1 fruit fly cellular context compared by ENCODE assay signal in genomic region chrX:1276757-1277527, dm6.
TF ChIP-seq lines count a peak whose summit lies in the region.

No protein-coding gene starts in this region.

TF ChIP-seq in whole organism, embryonic, 481 proteins besides CTCF, POLR2A, EP300 and RAD21 (continued from another document and continues in another):
- TF ChIP-seq Dad (GFP tag; optimal IDR thresholded peaks at IDR 0.05; lab: Kevin White, UChicago) (peak; percentile 83), CG9817 (tag; optimal IDR thresholded peaks at IDR 0.05; lab: Kevin White, UChicago) (peak; percentile 84), Sry-δ (GFP tag; optimal IDR thresholded peaks at IDR 0.05; lab: Kevin White, UChicago) (peak; percentile 54), schlank (tag; optimal IDR thresholded peaks at IDR 0.05; lab: Kevin White, UChicago) (peak; percentile 91), Hmx (GFP tag; optimal IDR thresholded peaks at IDR 0.05; lab: Kevin White, UChicago) (peak; percentile 72), otp (GFP tag; IDR thresholded peaks at IDR 0.05; lab: Robert Waterston, UW) (peak; percentile 94), CG8478 (optimal IDR thresholded peaks at IDR 0.05; lab: Kevin White, UChicago) (no peak), NFAT (GFP tag; IDR thresholded peaks at IDR 0.05; lab: Robert Waterston, UW) (peak; percentile 85), TFAM (GFP tag; optimal IDR thresholded peaks at IDR 0.05; lab: Kevin White, UChicago) (peak; percentile 35), Atf3 (GFP tag; optimal IDR thresholded peaks at IDR 0.05; lab: Kevin White, UChicago) (peak; percentile 95), CG4730 (GFP tag; IDR thresholded peaks at IDR 0.05; lab: Robert Waterston, UW) (peak; percentile 87), Hand (GFP tag; optimal IDR thresholded peaks at IDR 0.05; lab: Kevin White, UChicago) (peak; percentile 86), ranshi (GFP tag; IDR thresholded peaks at IDR 0.05; lab: Robert Waterston, UW) (peak; percentile 92), emc (GFP tag; optimal IDR thresholded peaks at IDR 0.05; lab: Kevin White, UChicago) (peak; percentile 81), CG4617 (GFP tag; optimal IDR thresholded peaks at IDR 0.05; lab: Kevin White, UChicago; ENCODE audit: borderline replicate concordance) (peak; percentile 77), CG11093 (GFP tag; IDR thresholded peaks at IDR 0.05; lab: Robert Waterston, UW) (peak; percentile 88), CG15073 (GFP tag; optimal IDR thresholded peaks at IDR 0.05; lab: Kevin White, UChicago) (peak; percentile 54), Sox102F (GFP tag; optimal IDR thresholded peaks at IDR 0.05; lab: Kevin White, UChicago) (peak; percentile 92), Rx (GFP tag; IDR thresholded peaks at IDR 0.05; lab: Robert Waterston, UW) (peak; percentile 89), CG16815 (GFP tag; optimal IDR thresholded peaks at IDR 0.05; lab: Kevin White, UChicago) (peak; percentile 85), HLH3B (GFP tag; IDR thresholded peaks at IDR 0.05; lab: Robert Waterston, UW) (peak; percentile 89), jigr1 (GFP tag; IDR thresholded peaks at IDR 0.05; lab: Robert Waterston, UW) (peak; percentile 70; the same call in 1 of the 3 replicates), CG14667 (GFP tag; IDR thresholded peaks at IDR 0.05; lab: Robert Waterston, UW) (peak; percentile 83), lab (GFP tag; optimal IDR thresholded peaks at IDR 0.05; lab: Kevin White, UChicago) (peak; percentile 97), dati (GFP tag; IDR thresholded peaks at IDR 0.05; lab: Robert Waterston, UW) (peak; percentile 86), CG18764 (GFP tag; optimal IDR thresholded peaks at IDR 0.05; lab: Kevin White, UChicago) (peak; percentile 78), Hr3 (GFP tag; optimal IDR thresholded peaks at IDR 0.05; lab: Kevin White, UChicago) (peak; percentile 83), CG2120 (GFP tag; optimal IDR thresholded peaks at IDR 0.05; lab: Kevin White, UChicago) (peak; percentile 94), Nf-YA (GFP tag; IDR thresholded peaks at IDR 0.05; lab: Robert Waterston, UW) (peak; percentile 74), ATbp (GFP tag; optimal IDR thresholded peaks at IDR 0.05; lab: Kevin White, UChicago) (peak; percentile 94), CG6254 (GFP tag; optimal IDR thresholded peaks at IDR 0.05; lab: Kevin White, UChicago) (peak; percentile 75), Sry-β (GFP tag; optimal IDR thresholded peaks at IDR 0.05; lab: Kevin White, UChicago) (no peak), CG9437 (GFP tag; optimal IDR thresholded peaks at IDR 0.05; lab: Kevin White, UChicago) (peak; percentile 76), CG10431 (GFP tag; optimal IDR thresholded peaks at IDR 0.05; lab: Kevin White, UChicago) (no peak), Atf-2 (GFP tag; optimal IDR thresholded peaks at IDR 0.05; lab: Kevin White, UChicago) (peak; percentile 71), sens (GFP tag; lab: Kevin White, UChicago) (peak; percentile 97), wor (GFP tag; IDR thresholded peaks at IDR 0.05; lab: Robert Waterston, UW) (peak; percentile 78), tin (GFP tag; optimal IDR thresholded peaks at IDR 0.05; lab: Kevin White, UChicago) (peak; percentile 83), Dfd (GFP tag; optimal IDR thresholded peaks at IDR 0.05; lab: Kevin White, UChicago) (no peak), CG4424 (GFP tag; optimal IDR thresholded peaks at IDR 0.05; lab: Kevin White, UChicago) (peak; percentile 88), gcm (GFP tag; optimal IDR thresholded peaks at IDR 0.05; lab: Kevin White, UChicago) (peak; percentile 78), CG12219 (GFP tag; optimal IDR thresholded peaks at IDR 0.05; lab: Kevin White, UChicago) (peak; percentile 94), Xrp1 (GFP tag; IDR thresholded peaks at IDR 0.05; lab: Robert Waterston, UW) (peak; percentile 90), CG8765 (GFP tag; IDR thresholded peaks at IDR 0.05; lab: Robert Waterston, UW) (peak; percentile 68; the same call in 1 of the 2 replicates), CG11247 (GFP tag; IDR thresholded peaks at IDR 0.05; lab: Robert Waterston, UW) (peak; percentile 89), dimm (GFP tag; IDR thresholded peaks at IDR 0.05; lab: Robert Waterston, UW) (peak; percentile 89), CG17802 (tag; optimal IDR thresholded peaks at IDR 0.05; lab: Kevin White, UChicago) (peak; percentile 64), CG2202 (tag; optimal IDR thresholded peaks at IDR 0.05; lab: Kevin White, UChicago) (peak; percentile 22), Lim3 (GFP tag; IDR thresholded peaks at IDR 0.05; lab: Robert Waterston, UW) (peak; percentile 79), jing (GFP tag; optimal IDR thresholded peaks at IDR 0.05; lab: Kevin White, UChicago) (peak; percentile 90), Hr78 (GFP tag; optimal IDR thresholded peaks at IDR 0.05; lab: Kevin White, UChicago) (peak in 1 of 2 experiments; percentile 33), CG6689 (GFP tag; IDR thresholded peaks at IDR 0.05; lab: Robert Waterston, UW) (peak; percentile 93), nau (GFP tag; optimal IDR thresholded peaks at IDR 0.05; lab: Kevin White, UChicago) (peak; percentile 90), CG15479 (GFP tag; optimal IDR thresholded peaks at IDR 0.05; lab: Kevin White, UChicago) (no peak), gfzf (GFP tag; optimal IDR thresholded peaks at IDR 0.05; lab: Kevin White, UChicago) (no peak), Gsc (GFP tag; IDR thresholded peaks at IDR 0.05; lab: Robert Waterston, UW) (peak; percentile 73), mld (GFP tag; IDR thresholded peaks at IDR 0.05; lab: Robert Waterston, UW; ENCODE audit: partially characterized antibody) (no peak), Hsf (GFP tag; optimal IDR thresholded peaks at IDR 0.05; lab: Kevin White, UChicago) (peak; percentile 90), fd64A (GFP tag; optimal IDR thresholded peaks at IDR 0.05; lab: Kevin White, UChicago) (peak; percentile 54), CG3726 (GFP tag; IDR thresholded peaks at IDR 0.05; lab: Robert Waterston, UW) (peak; percentile 89), org-1 (GFP tag; optimal IDR thresholded peaks at IDR 0.05; lab: Kevin White, UChicago) (peak; percentile 95), bsh (GFP tag; optimal IDR thresholded peaks at IDR 0.05; lab: Kevin White, UChicago) (peak; percentile 83 to 86), klu (GFP tag; IDR thresholded peaks at IDR 0.05; lab: Robert Waterston, UW) (peak; percentile 83), Blimp-1 (GFP tag; optimal IDR thresholded peaks at IDR 0.05; lab: Kevin White, UChicago) (peak; percentile 71), repo (GFP tag; optimal IDR thresholded peaks at IDR 0.05; lab: Kevin White, UChicago) (peak; percentile 84), CG7357 (GFP tag; IDR thresholded peaks at IDR 0.05; lab: Robert Waterston, UW) (peak; percentile 90), pum (GFP tag; optimal IDR thresholded peaks at IDR 0.05; lab: Kevin White, UChicago) (peak; percentile 86), Dek (tag; optimal IDR thresholded peaks at IDR 0.05; lab: Kevin White, UChicago) (peak; percentile 89), CG30020 (tag; optimal IDR thresholded peaks at IDR 0.05; lab: Kevin White, UChicago) (no peak), CG7963 (GFP tag; IDR thresholded peaks at IDR 0.05; lab: Robert Waterston, UW; ENCODE audit: partially characterized antibody) (no peak), bcd (GFP tag; optimal IDR thresholded peaks at IDR 0.05; lab: Kevin White, UChicago) (peak; percentile 91), ems (GFP tag; optimal IDR thresholded peaks at IDR 0.05; lab: Kevin White, UChicago) (peak; percentile 89), Ets97D (GFP tag; optimal IDR thresholded peaks at IDR 0.05; lab: Kevin White, UChicago) (peak; percentile 56), mam (GFP tag; optimal IDR thresholded peaks at IDR 0.05; lab: Kevin White, UChicago) (peak; percentile 94), CG10654 (GFP tag; optimal IDR thresholded peaks at IDR 0.05; lab: Kevin White, UChicago) (peak; percentile 88), Meics (GFP tag; optimal IDR thresholded peaks at IDR 0.05; lab: Kevin White, UChicago) (peak; percentile 95), nom (GFP tag; optimal IDR thresholded peaks at IDR 0.05; lab: Kevin White, UChicago) (peak; percentile 80), CG1602 (GFP tag; optimal IDR thresholded peaks at IDR 0.05; lab: Kevin White, UChicago) (peak; percentile 73), gro (GFP tag; optimal IDR thresholded peaks at IDR 0.05; lab: Kevin White, UChicago) (peak; percentile 84), CG6791 (GFP tag; IDR thresholded peaks at IDR 0.05; lab: Robert Waterston, UW; ENCODE audit: partially characterized antibody) (no peak), shn (GFP tag; optimal IDR thresholded peaks at IDR 0.05; lab: Kevin White, UChicago) (peak; percentile 80), lola (GFP tag; optimal IDR thresholded peaks at IDR 0.05; lab: Kevin White, UChicago) (peak in 1 of 3 experiments; percentile 46), Dp (GFP tag; optimal IDR thresholded peaks at IDR 0.05; lab: Kevin White, UChicago) (no peak), Mrtf (GFP tag; IDR thresholded peaks at IDR 0.05; lab: Robert Waterston, UW) (peak; percentile 91), CG2678 (tag; optimal IDR thresholded peaks at IDR 0.05; lab: Kevin White, UChicago) (peak; percentile 93), Tbp (GFP tag; optimal IDR thresholded peaks at IDR 0.05; lab: Kevin White, UChicago) (no peak), ftz-f1 (GFP tag; optimal IDR thresholded peaks at IDR 0.05; lab: Kevin White, UChicago) (peak; percentile 63), CG6272 (GFP tag; IDR thresholded peaks at IDR 0.05; lab: Robert Waterston, UW) (peak; percentile 85), zfh2 (GFP tag; optimal IDR thresholded peaks at IDR 0.05; lab: Kevin White, UChicago) (peak; percentile 85), rib (GFP tag; IDR thresholded peaks at IDR 0.05; lab: Robert Waterston, UW) (peak; percentile 89), YL-1 (GFP tag; optimal IDR thresholded peaks at IDR 0.05; lab: Kevin White, UChicago) (peak; percentile 30), insv (GFP tag; optimal IDR thresholded peaks at IDR 0.05; lab: Kevin White, UChicago) (peak in 1 of 2 experiments; percentile 1), Pdp1 (GFP tag; optimal IDR thresholded peaks at IDR 0.05; lab: Kevin White, UChicago) (peak; percentile 69 to 86), dm (GFP tag; optimal IDR thresholded peaks at IDR 0.05; lab: Kevin White, UChicago) (peak; percentile 78), CG31441 (GFP tag; IDR thresholded peaks at IDR 0.05; lab: Robert Waterston, UW) (peak; percentile 87), fru (optimal IDR thresholded peaks at IDR 0.05; lab: Kevin White, UChicago) (no peak), Elba2 (GFP tag; optimal IDR thresholded peaks at IDR 0.05; lab: Kevin White, UChicago) (no peak), Mes4 (GFP tag; optimal IDR thresholded peaks at IDR 0.05; lab: Kevin White, UChicago) (peak; percentile 83), tio (GFP tag; optimal IDR thresholded peaks at IDR 0.05; lab: Kevin White, UChicago) (peak; percentile 85), nmo (GFP tag; optimal IDR thresholded peaks at IDR 0.05; lab: Kevin White, UChicago) (peak; percentile 88), Hr51 (GFP tag; optimal IDR thresholded peaks at IDR 0.05; lab: Kevin White, UChicago) (peak; percentile 82 to 92), Nf-YB (GFP tag; optimal IDR thresholded peaks at IDR 0.05; lab: Kevin White, UChicago) (no peak), sob (GFP tag; IDR thresholded peaks at IDR 0.05; lab: Robert Waterston, UW) (peak; percentile 91), Stat92E (GFP tag; optimal IDR thresholded peaks at IDR 0.05; lab: Kevin White, UChicago) (no peak), Hr39 (optimal IDR thresholded peaks at IDR 0.05; lab: Kevin White, UChicago) (no peak), CG16863 (GFP tag; optimal IDR thresholded peaks at IDR 0.05; lab: Kevin White, UChicago) (peak; percentile 90), CG34422 (GFP tag; IDR thresholded peaks at IDR 0.05; lab: Robert Waterston, UW) (peak; percentile 95), bab2 (GFP tag; optimal IDR thresholded peaks at IDR 0.05; lab: Kevin White, UChicago) (peak; percentile 91), ato (GFP tag; IDR thresholded peaks at IDR 0.05; lab: Robert Waterston, UW; ENCODE audit: partially characterized antibody) (no peak), CG17328 (GFP tag; IDR thresholded peaks at IDR 0.05; lab: Robert Waterston, UW) (peak; percentile 91), exex (tag; optimal IDR thresholded peaks at IDR 0.05; lab: Kevin White, UChicago) (peak; percentile 41), wek (GFP tag; optimal IDR thresholded peaks at IDR 0.05; lab: Kevin White, UChicago) (peak; percentile 79), CG10209 (GFP tag; optimal IDR thresholded peaks at IDR 0.05; lab: Kevin White, UChicago) (peak; percentile 88), seq (GFP tag; IDR thresholded peaks at IDR 0.05; lab: Robert Waterston, UW) (peak; percentile 95), Hmr (GFP tag; optimal IDR thresholded peaks at IDR 0.05; lab: Kevin White, UChicago) (peak; percentile 95), ac (GFP tag; optimal IDR thresholded peaks at IDR 0.05; lab: Kevin White, UChicago) (no peak), salm (tag; optimal IDR thresholded peaks at IDR 0.05; lab: Kevin White, UChicago) (peak; percentile 84), CG32772 (GFP tag; IDR thresholded peaks at IDR 0.05; lab: Robert Waterston, UW) (peak; percentile 91), CG4282 (GFP tag; optimal IDR thresholded peaks at IDR 0.05; lab: Kevin White, UChicago) (peak; percentile 77), CrebB (tag; optimal IDR thresholded peaks at IDR 0.05; lab: Kevin White, UChicago) (peak; percentile 89), CG6683 (GFP tag; optimal IDR thresholded peaks at IDR 0.05; lab: Kevin White, UChicago) (peak; percentile 85), CG13775 (GFP tag; optimal IDR thresholded peaks at IDR 0.05; lab: Kevin White, UChicago) (peak; percentile 85), CG18619 (GFP tag; optimal IDR thresholded peaks at IDR 0.05; lab: Kevin White, UChicago) (peak; percentile 92), Fer2 (tag; optimal IDR thresholded peaks at IDR 0.05; lab: Kevin White, UChicago) (peak; percentile 76), CG14860 (GFP tag; IDR thresholded peaks at IDR 0.05; lab: Robert Waterston, UW; ENCODE audit: partially characterized antibody) (no peak), gem (tag; optimal IDR thresholded peaks at IDR 0.05; lab: Kevin White, UChicago) (peak; percentile 90), her (GFP tag; optimal IDR thresholded peaks at IDR 0.05; lab: Kevin White, UChicago) (peak; percentile 94), CG10267 (tag; optimal IDR thresholded peaks at IDR 0.05; lab: Kevin White, UChicago) (peak; percentile 69), sima (GFP tag; optimal IDR thresholded peaks at IDR 0.05; lab: Kevin White, UChicago) (peak; percentile 78), Ada2b (GFP tag; IDR thresholded peaks at IDR 0.05; lab: Robert Waterston, UW) (peak; percentile 95), Bteb2 (GFP tag; optimal IDR thresholded peaks at IDR 0.05; lab: Kevin White, UChicago) (peak; percentile 87), cas (GFP tag; IDR thresholded peaks at IDR 0.05; lab: Robert Waterston, UW) (peak; percentile 85), en (GFP tag; optimal IDR thresholded peaks at IDR 0.05; lab: Kevin White, UChicago) (peak; percentile 81)
